Fruit fly (Drosophila melanogaster): Measurements from ENCODE around the gene Smyd5.

The Smyd5 gene

DNA sequence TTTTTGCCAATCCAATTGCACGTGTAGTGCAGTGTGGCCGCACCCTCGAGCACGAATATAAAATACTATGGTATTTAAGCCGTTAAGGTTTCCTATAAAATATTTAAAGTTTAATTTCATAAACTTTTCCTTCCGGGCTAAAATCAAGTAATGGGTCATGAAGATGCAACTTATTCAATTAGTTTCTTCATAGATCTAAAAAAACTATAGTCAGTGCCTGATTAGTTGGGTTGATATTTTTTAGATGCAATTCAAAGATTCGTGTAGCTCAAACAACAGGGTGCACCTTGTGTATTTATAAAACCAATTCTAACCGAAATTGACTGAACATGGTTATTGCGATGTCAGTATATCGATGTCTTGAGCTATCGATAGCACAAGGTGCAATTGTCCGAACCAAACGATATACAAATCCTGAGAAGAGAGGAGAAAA, at the start of gene Smyd5, which contains the start of gene Oga (continued):
- TF ChIP-seq ap (GFP tag; IDR thresholded peaks at IDR 0.05) (no peak), maf-S (GFP tag; optimal IDR thresholded peaks at IDR 0.05) (peak; percentile 39), CG10321 (GFP tag; IDR thresholded peaks at IDR 0.05) (no peak), chinmo (GFP tag; IDR thresholded peaks at IDR 0.05; ENCODE audit: partially characterized antibody) (peak; percentile 96), MESR4 (GFP tag; optimal IDR thresholded peaks at IDR 0.05) (peak; percentile 49), prd (optimal IDR thresholded peaks at IDR 0.05) (no peak), prd (GFP tag; IDR thresholded peaks at IDR 0.05) (0 out of 3 replicates have a peak, but pooled peaks have one; percentile 4), CG12071 (GFP tag; optimal IDR thresholded peaks at IDR 0.05) (no peak), CG9797 (GFP tag; optimal IDR thresholded peaks at IDR 0.05) (peak; percentile 70), sima (GFP tag; optimal IDR thresholded peaks at IDR 0.05) (no peak), stwl (tag; optimal IDR thresholded peaks at IDR 0.05) (peak; percentile 81), Hr78 (GFP tag; optimal IDR thresholded peaks at IDR 0.05) (no peak), CG4424 (GFP tag; optimal IDR thresholded peaks at IDR 0.05) (peak; percentile 29), esg (GFP tag; conservative IDR thresholded peaks at IDR 0.05) (no peak), fd3F (GFP tag; optimal IDR thresholded peaks at IDR 0.05) (no peak), Chrac-16 (GFP tag; optimal IDR thresholded peaks at IDR 0.05) (peak; percentile 24), ewg (GFP tag; optimal IDR thresholded peaks at IDR 0.05) (no peak), Gug (GFP tag; IDR thresholded peaks at IDR 0.05) (no peak), sens-2 (GFP tag; IDR thresholded peaks at IDR 0.05) (no peak), Dip3 (GFP tag; optimal IDR thresholded peaks at IDR 0.05) (peak; percentile 86), CG9932 (GFP tag; IDR thresholded peaks at IDR 0.05) (peak; percentile 70), CG2678 (tag; optimal IDR thresholded peaks at IDR 0.05) (no peak), CG12744 (GFP tag; optimal IDR thresholded peaks at IDR 0.05) (peak; percentile 8), CG16813 (GFP tag; IDR thresholded peaks at IDR 0.05; ENCODE audit: partially characterized antibody) (peak; percentile 94), H2.0 (GFP tag; IDR thresholded peaks at IDR 0.05) (0 out of 2 replicates have a peak, but pooled peaks have one; percentile 40), lilli (GFP tag; optimal IDR thresholded peaks at IDR 0.05) (peak; percentile 69), croc (GFP tag; conservative IDR thresholded peaks at IDR 0.05) (no peak), ato (GFP tag; IDR thresholded peaks at IDR 0.05; ENCODE audit: partially characterized antibody) (peak; percentile 93), CG9817 (tag; optimal IDR thresholded peaks at IDR 0.05) (no peak), CG6813 (GFP tag; optimal IDR thresholded peaks at IDR 0.05) (no peak), HmgZ (tag; optimal IDR thresholded peaks at IDR 0.05) (peak; percentile 66), D (optimal IDR thresholded peaks at IDR 0.05) (no peak), D (GFP tag; optimal IDR thresholded peaks at IDR 0.05) (no peak), Fer3 (tag; optimal IDR thresholded peaks at IDR 0.05) (no peak), CG7987 (GFP tag; optimal IDR thresholded peaks at IDR 0.05) (peak; percentile 30), CG7928 (GFP tag; optimal IDR thresholded peaks at IDR 0.05) (peak; percentile 11), CG8478 (optimal IDR thresholded peaks at IDR 0.05) (no peak), CG17385 (GFP tag; optimal IDR thresholded peaks at IDR 0.05) (no peak), Neu2 (GFP tag; optimal IDR thresholded peaks at IDR 0.05; ENCODE audit: borderline replicate concordance) (no peak), ab (GFP tag; optimal IDR thresholded peaks at IDR 0.05) (no peak), Ets97D (GFP tag; optimal IDR thresholded peaks at IDR 0.05) (peak; percentile 81), Dll (GFP tag; IDR thresholded peaks at IDR 0.05; ENCODE audit: partially characterized antibody) (peak; percentile 91), dati (GFP tag; IDR thresholded peaks at IDR 0.05) (no peak), Doc2 (GFP tag; IDR thresholded peaks at IDR 0.05) (no peak), Oli (tag; optimal IDR thresholded peaks at IDR 0.05) (no peak), CG7372 (GFP tag; IDR thresholded peaks at IDR 0.05) (no peak), hth (optimal IDR thresholded peaks at IDR 0.05) (no peak), CG11456 (GFP tag; IDR thresholded peaks at IDR 0.05) (0 out of 3 replicates have a peak, but pooled peaks have one; percentile 4), sug (tag; optimal IDR thresholded peaks at IDR 0.05) (peak; percentile 64), odd (GFP tag; optimal IDR thresholded peaks at IDR 0.05) (no peak), Ptx1 (GFP tag; IDR thresholded peaks at IDR 0.05) (0 out of 2 replicates have a peak, but pooled peaks have one; percentile 16), CG9609 (GFP tag; optimal IDR thresholded peaks at IDR 0.05) (peak; percentile 26)
